Fruit fly (Drosophila melanogaster) whole organism, embryonic: ENCODE results near the gene CG9391.
A peak's percentile ranks its signal among the peaks of the same experiment; 100 is the strongest.

ENCODE experiments used
- ATbp ChIP-seq: fragments of 200-800 bp; sonication (Bioruptor generic); optimal IDR thresholded peaks from 2 replicates; lab custom pipeline; 2017; ENCODE audit warnings: missing biosample characterization, mild to moderate bottlenecking, missing genetic modification characterization, missing genetic modification reagents
- CG11456 ChIP-seq: fragments of 200-800 bp; sonication (Bioruptor generic); IDR thresholded peaks from 3 replicates; pipeline ENCODE4 v1.3.6; 2022; ENCODE audit warnings: missing biosample characterization, missing genetic modification characterization
- CG11723 ChIP-seq: fragments of 200-800 bp; sonication (Bioruptor generic); optimal IDR thresholded peaks from 2 replicates; lab custom pipeline; 2017; ENCODE audit warnings: missing biosample characterization, mild to moderate bottlenecking, missing genetic modification characterization
- CG31388 ChIP-seq: fragments of 200-800 bp; sonication (Bioruptor generic); optimal IDR thresholded peaks from 2 replicates; lab custom pipeline; 2016; ENCODE audit warnings: missing biosample characterization, missing genetic modification characterization
- CG3281 ChIP-seq: fragments of 200-800 bp; sonication (Bioruptor generic); optimal IDR thresholded peaks from 3 replicates; lab custom pipeline; 2017; ENCODE audit warnings: missing biosample characterization, mild to moderate bottlenecking, missing genetic modification characterization
- CG9727 ChIP-seq: fragments of 200-800 bp; sonication (Bioruptor generic); optimal IDR thresholded peaks from 3 replicates; lab custom pipeline; 2017; ENCODE audit warnings: missing biosample characterization, mild to moderate bottlenecking, missing genetic modification characterization
- CG9817 ChIP-seq: fragments of 200-800 bp; sonication (Bioruptor generic); optimal IDR thresholded peaks from 2 replicates; lab custom pipeline; 2018; ENCODE audit warnings: missing biosample characterization, mild to moderate bottlenecking, missing genetic modification characterization, moderate library complexity
- Camta ChIP-seq: fragments of 200-800 bp; sonication (Bioruptor generic); optimal IDR thresholded peaks from 2 replicates; lab custom pipeline; 2016; ENCODE audit warnings: missing biosample characterization, missing genetic modification characterization
- Ets65A ChIP-seq: fragments of 200-800 bp; sonication (Bioruptor generic); peaks from one replicate; lab custom pipeline; 2016; ENCODE audit warnings: missing biosample characterization, missing genetic modification characterization
- GATAe ChIP-seq: fragments of 200-800 bp; sonication (Bioruptor generic); conservative IDR thresholded peaks from 2 replicates; pipeline ENCODE4 v1.3.6; 2022; ENCODE audit warnings: missing biosample characterization, missing genetic modification characterization
- NC2β ChIP-seq: fragments of 200-800 bp; sonication (Bioruptor generic); optimal IDR thresholded peaks from 2 replicates; lab custom pipeline; 2016; ENCODE audit warnings: missing biosample characterization, missing genetic modification characterization
- Neu2 ChIP-seq: fragments of 200-800 bp; sonication (Bioruptor generic); optimal IDR thresholded peaks from 3 replicates; lab custom pipeline; 2016; ENCODE audit warnings: missing biosample characterization, missing genetic modification characterization, borderline replicate concordance
- Pdp1 ChIP-seq, 2 experiments: fragments of 200-800 bp; sonication (Bioruptor generic); optimal IDR thresholded peaks; 3 replicates each; lab custom pipeline; 2016; ENCODE audit warnings: missing biosample characterization in 2 of 2, missing genetic modification characterization in 2 of 2, mild to moderate bottlenecking in 1 of 2, moderate library complexity in 1 of 2
- Rfx ChIP-seq: fragments of 200-800 bp; sonication (Bioruptor generic); IDR thresholded peaks from 2 replicates; pipeline ENCODE4 v1.3.6; 2022; ENCODE audit warnings: missing biosample characterization, missing genetic modification characterization
- Scr ChIP-seq: fragments of 200-800 bp; sonication (Bioruptor generic); IDR thresholded peaks from 2 replicates; pipeline ENCODE4 v1.3.6; 2022; ENCODE audit warnings: missing biosample characterization, missing genetic modification characterization; ENCODE audit not compliant: partially characterized antibody
- Tbp ChIP-seq: fragments of >200 bp; optimal IDR thresholded peaks from 2 replicates; lab custom pipeline; 2018; ENCODE audit warnings: missing biosample characterization, missing genetic modification characterization
- chinmo ChIP-seq: fragments of 200-800 bp; sonication (Bioruptor generic); IDR thresholded peaks from 4 replicates; pipeline ENCODE4 v1.3.6; 2022; ENCODE audit warnings: missing biosample characterization, missing genetic modification characterization; ENCODE audit not compliant: partially characterized antibody
- exex ChIP-seq: fragments of 200-800 bp; sonication (Bioruptor generic); optimal IDR thresholded peaks from 4 replicates; lab custom pipeline; 2018; ENCODE audit warnings: missing biosample characterization, mild to moderate bottlenecking, missing genetic modification characterization, moderate library complexity
- klu ChIP-seq: fragments of 200-800 bp; sonication (Bioruptor generic); IDR thresholded peaks from 2 replicates; pipeline ENCODE4 v1.3.6; 2022; ENCODE audit warnings: missing biosample characterization, missing genetic modification characterization
- lbe ChIP-seq: fragments of 200-800 bp; sonication (Bioruptor generic); optimal IDR thresholded peaks from 2 replicates; lab custom pipeline; 2016; ENCODE audit warnings: missing biosample characterization, mild to moderate bottlenecking, missing genetic modification characterization
- mirr ChIP-seq: fragments of 200-800 bp; sonication (Bioruptor generic); optimal IDR thresholded peaks from 3 replicates; lab custom pipeline; 2018; ENCODE audit warnings: missing biosample characterization, mild to moderate bottlenecking, missing genetic modification characterization
- nau ChIP-seq: fragments of 200-800 bp; sonication (Bioruptor generic); optimal IDR thresholded peaks from 3 replicates; lab custom pipeline; 2017; ENCODE audit warnings: missing biosample characterization, mild to moderate bottlenecking, missing genetic modification characterization, missing genetic modification reagents
- onecut ChIP-seq: fragments of 200-800 bp; sonication (Bioruptor generic); IDR thresholded peaks from 2 replicates; pipeline ENCODE4 v1.3.6; 2022; ENCODE audit warnings: missing biosample characterization, missing genetic modification characterization
- sd ChIP-seq: fragments of 200-800 bp; sonication (Bioruptor generic); optimal IDR thresholded peaks from 3 replicates; lab custom pipeline; 2018; ENCODE audit warnings: missing biosample characterization, mild to moderate bottlenecking, missing genetic modification characterization, moderate library complexity
- sens ChIP-seq: fragments of 200-800 bp; sonication (Bioruptor generic); peaks from one replicate; lab custom pipeline; 2016; ENCODE audit warnings: missing biosample characterization, missing genetic modification characterization
- sima ChIP-seq: fragments of 200-800 bp; sonication (Bioruptor generic); optimal IDR thresholded peaks from 2 replicates; lab custom pipeline; 2016; ENCODE audit warnings: missing biosample characterization, missing genetic modification characterization
- slbo ChIP-seq: fragments of 200-800 bp; sonication (Bioruptor generic); IDR thresholded peaks from 2 replicates; pipeline ENCODE4 v1.3.6; 2022; ENCODE audit warnings: missing biosample characterization, missing genetic modification characterization
- slou ChIP-seq: fragments of 200-800 bp; sonication (Bioruptor generic); optimal IDR thresholded peaks from 3 replicates; lab custom pipeline; 2016; ENCODE audit warnings: missing biosample characterization, missing genetic modification characterization
- sug ChIP-seq: fragments of 200-800 bp; optimal IDR thresholded peaks from 2 replicates; lab custom pipeline; 2019; ENCODE audit warnings: missing biosample characterization, mild to moderate bottlenecking, missing genetic modification characterization, moderate library complexity
- yki ChIP-seq: fragments of >200 bp; optimal IDR thresholded peaks from 3 replicates; lab custom pipeline; 2018
- zen ChIP-seq: fragments of 200-800 bp; sonication (Bioruptor generic); optimal IDR thresholded peaks from 3 replicates; lab custom pipeline; 2018; ENCODE audit warnings: missing biosample characterization, mild to moderate bottlenecking, missing genetic modification characterization, moderate library complexity

CG9391 gene

DNA sequence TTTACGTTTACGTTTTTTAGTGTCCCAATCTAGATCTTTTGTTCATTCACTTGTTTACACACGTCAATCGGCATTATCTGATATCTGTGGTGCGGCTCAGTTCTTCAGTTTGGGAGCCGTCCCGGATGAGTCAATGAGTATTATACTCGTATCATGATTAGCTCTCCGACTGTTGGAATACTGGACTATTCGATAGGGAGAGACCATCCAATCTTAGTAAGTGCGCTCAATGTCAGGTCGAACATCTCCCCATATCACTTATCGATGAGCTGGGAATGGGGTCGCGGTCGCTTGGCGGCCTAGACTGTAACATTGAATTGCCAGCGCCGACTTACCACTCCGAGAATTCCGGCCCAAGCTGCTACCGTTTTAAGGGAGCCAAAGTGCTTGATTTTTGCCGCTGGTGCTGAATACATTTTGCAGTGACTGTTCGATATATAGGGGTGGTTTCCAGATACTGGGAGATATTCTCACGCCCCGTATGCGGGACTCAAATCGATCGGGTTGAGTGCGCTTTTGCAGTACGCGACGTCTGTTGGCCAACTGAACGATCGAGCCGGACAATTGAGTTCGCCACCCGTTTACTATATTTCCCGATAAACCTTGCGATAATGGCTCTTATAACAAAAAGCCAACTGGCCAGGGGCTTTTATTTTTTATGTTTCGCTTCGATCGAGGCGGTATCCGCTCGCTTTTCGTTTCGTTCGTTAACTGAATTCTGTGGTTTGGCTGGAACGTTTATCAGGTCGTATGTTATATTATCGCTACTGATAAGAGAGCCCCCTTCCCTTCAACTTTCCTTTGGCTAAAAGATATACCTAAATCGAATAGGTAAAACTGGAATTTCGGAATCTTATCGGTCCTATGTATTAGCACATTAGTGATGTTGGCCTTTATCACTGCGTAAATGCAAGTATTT, 16.8 kb upstream of the CG9391 start (continued):
- TF ChIP-seq chinmo (GFP tag; lab: Robert Waterston, UW) (0 out of 4 replicates have a peak, but pooled peaks have one; percentile 19), CG9817 (no peak), CG11456 (GFP tag; lab: Robert Waterston, UW) (0 out of 3 replicates have a peak, but pooled peaks have one; percentile 17), Rfx (GFP tag; lab: Robert Waterston, UW) (0 out of 2 replicates have a peak, but pooled peaks have one; percentile 34), klu (GFP tag; lab: Robert Waterston, UW) (no peak), yki (lab: Kevin White, UChicago) (no peak), onecut (peak; percentile 12; the same call in 1 of the 2 replicates), GATAe (GFP tag; lab: Robert Waterston, UW) (peak; percentile 85)
- TF ChIP-seq, all 482 proteins: peak for 22

DNA sequence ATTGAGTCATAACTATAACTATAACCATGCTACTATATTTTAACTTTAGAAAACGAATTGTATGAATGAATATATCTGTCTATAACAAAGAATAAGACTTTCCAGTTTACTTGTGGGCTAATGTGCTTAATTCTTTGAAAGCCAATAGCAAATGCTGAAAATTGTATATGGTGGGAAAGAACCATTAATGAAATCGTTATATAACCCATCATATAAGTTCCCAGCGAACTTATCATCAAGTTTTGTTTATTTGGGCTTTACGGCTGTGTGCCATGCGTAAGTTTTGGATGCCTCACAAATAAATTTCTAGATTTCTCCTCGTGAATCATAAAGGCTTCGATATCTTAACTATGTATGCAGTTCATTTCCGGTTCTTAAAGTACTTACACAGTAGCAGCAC, 15.7 kb upstream of the CG9391 start:
- peak; percentile 10 for TF ChIP-seq zen (tag; lab: Kevin White, UChicago)
- peak in 1 of 2 experiments; percentile 95 for TF ChIP-seq Pdp1 (GFP tag; optimal IDR thresholded peaks at IDR 0.05; lab: Kevin White, UChicago)
- peak; percentile 38 for TF ChIP-seq Ets65A (GFP tag; lab: Kevin White, UChicago)
- TF ChIP-seq exex (tag; lab: Kevin White, UChicago), result peak; percentile 33
- no peak for TF ChIP-seq ATbp
- no peak for TF ChIP-seq lbe
- TF ChIP-seq CG11723 (GFP tag; lab: Kevin White, UChicago), result no peak
- no peak for TF ChIP-seq Scr

DNA sequence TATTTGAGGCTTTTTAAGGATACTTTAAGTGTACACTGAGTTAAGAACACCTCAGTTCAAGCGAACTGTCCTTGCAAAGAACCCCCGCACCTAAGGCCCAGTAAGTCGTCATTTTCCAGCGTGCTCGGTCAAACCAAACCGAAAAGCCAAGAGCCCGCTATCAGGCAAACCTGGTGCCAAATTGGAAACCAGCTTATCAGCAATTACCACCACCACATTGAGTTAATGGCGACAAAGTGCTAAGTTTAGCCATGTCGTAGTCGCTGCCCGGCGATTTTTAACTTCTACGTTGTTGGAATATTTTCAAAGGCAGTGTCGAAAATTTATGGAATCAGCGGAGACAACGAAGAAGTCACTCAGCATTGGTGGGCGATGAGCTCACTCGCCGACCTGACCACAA, 14.6 kb upstream of the CG9391 start:
- TF ChIP-seq sd (tag; lab: Kevin White, UChicago), result peak; percentile 55
- TF ChIP-seq exex (tag; lab: Kevin White, UChicago), result peak; percentile 93
- peak; percentile 74 for TF ChIP-seq mirr
- TF ChIP-seq sug (tag; lab: Kevin White, UChicago), result peak; percentile 72
- TF ChIP-seq Camta, result no peak
- no peak for TF ChIP-seq CG3281
- no peak for TF ChIP-seq CG31388 (GFP tag; lab: Kevin White, UChicago)
- 0 out of 2 replicates have a peak, but pooled peaks have one; percentile 5 for TF ChIP-seq slbo
- TF ChIP-seq, all 482 proteins: peak for 5

DNA sequence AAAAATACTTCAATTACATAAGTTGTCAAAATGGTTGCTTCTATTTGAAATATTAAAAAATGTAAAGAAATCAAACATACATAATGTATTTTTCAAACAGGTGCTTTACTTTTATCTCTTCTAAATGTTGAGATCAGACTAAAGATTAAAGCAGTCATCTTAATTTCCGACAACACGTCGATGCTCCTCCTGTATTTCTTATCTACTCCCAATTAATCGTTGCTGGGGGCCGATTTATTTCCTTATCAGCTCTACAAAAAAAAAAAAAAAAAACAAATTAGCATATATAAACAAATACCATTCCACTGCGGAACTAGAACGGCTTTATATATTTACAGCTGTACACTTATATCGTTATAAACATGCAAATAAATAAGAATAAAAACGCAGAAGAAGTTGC, 13.6 kb upstream of the CG9391 start:
- no peak for TF ChIP-seq CG9727
- no peak for TF ChIP-seq nau (GFP tag; lab: Kevin White, UChicago)
- no peak for TF ChIP-seq Neu2 (GFP tag; lab: Kevin White, UChicago)
- TF ChIP-seq Tbp (GFP tag; lab: Kevin White, UChicago), result no peak
- no peak for TF ChIP-seq NC2β (GFP tag; lab: Kevin White, UChicago)
- no peak for TF ChIP-seq slou (GFP tag; lab: Kevin White, UChicago)
- peak; percentile 43 for TF ChIP-seq sens (GFP tag; lab: Kevin White, UChicago)
- peak; percentile 94 for TF ChIP-seq sug (tag; lab: Kevin White, UChicago)
- TF ChIP-seq sima (GFP tag; lab: Kevin White, UChicago), result no peak
- TF ChIP-seq, all 482 proteins: peak for 2
